Worm (Caenorhabditis elegans): ENCODE results near the gene D2096.12.

DNA sequence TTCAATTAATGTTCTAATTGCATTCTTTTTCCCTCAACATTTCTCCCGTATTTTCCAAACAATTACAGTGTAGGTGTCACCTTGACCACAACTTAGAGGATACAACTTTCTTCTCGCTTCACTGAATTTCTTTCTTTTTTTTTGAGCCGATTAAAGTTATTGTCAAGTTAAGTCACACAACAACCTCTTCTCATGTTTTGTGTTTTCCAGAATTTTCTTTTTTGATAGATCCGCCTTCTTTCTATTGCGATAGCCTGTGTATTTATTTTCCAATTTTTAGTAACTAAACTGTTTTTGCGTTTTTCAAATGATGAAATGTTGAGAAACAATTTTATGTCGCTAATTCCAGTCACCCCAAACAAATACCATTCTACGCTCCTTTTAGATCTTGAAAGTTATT is 37.6 kb upstream of the D2096.12 start, which contains the start of gene F35H10.3:
- TF ChIP-seq W03F9.2 (tag; optimal IDR thresholded peaks at IDR 0.05) (no peak), him-1 (tag; optimal IDR thresholded peaks at IDR 0.05) (no peak), dao-5 (tag; optimal IDR thresholded peaks at IDR 0.05) (no peak)

Measured in whole organism, L4/young adult.